Worm (Caenorhabditis elegans) whole organism, late embryonic: Measurements from ENCODE around the gene W08E12.7.

Experiments used
- hlh-13 ChIP-seq: fragments of 200-800 bp; sonication (Bioruptor generic); optimal IDR thresholded peaks from 2 replicates; lab custom pipeline; 2018; ENCODE audit warnings: mild to moderate bottlenecking, missing genetic modification characterization, missing compliant biosample characterization
- hlh-30 ChIP-seq: sonication (generic microtip); optimal IDR thresholded peaks from 2 replicates; lab custom pipeline; 2017; ENCODE audit warnings: antibody characterized with exemption, missing genetic modification characterization, missing compliant biosample characterization; ENCODE audit not compliant: insufficient read depth
- tbx-7 ChIP-seq: sonication (generic microtip); optimal IDR thresholded peaks from 2 replicates; lab custom pipeline; 2016; ENCODE audit warnings: missing genotype, missing genetic modification characterization, missing compliant biosample characterization

- TF ChIP-seq hlh-30 (no peak), tbx-7 (tag; lab: Kevin White, UChicago) (no peak), hlh-13 (GFP tag; lab: Kevin White, UChicago) (no peak)
These were observed 27.4 kb upstream of the W08E12.7 start, which contains the start of gene clec-173 for ce11 chrIV:3267581-3267980.
